Worm (Caenorhabditis elegans): Measurements from ENCODE around the gene F54B11.5.
A peak's percentile ranks its signal among the peaks of the same experiment; 100 is the strongest.

F54B11.5 gene

DNA sequence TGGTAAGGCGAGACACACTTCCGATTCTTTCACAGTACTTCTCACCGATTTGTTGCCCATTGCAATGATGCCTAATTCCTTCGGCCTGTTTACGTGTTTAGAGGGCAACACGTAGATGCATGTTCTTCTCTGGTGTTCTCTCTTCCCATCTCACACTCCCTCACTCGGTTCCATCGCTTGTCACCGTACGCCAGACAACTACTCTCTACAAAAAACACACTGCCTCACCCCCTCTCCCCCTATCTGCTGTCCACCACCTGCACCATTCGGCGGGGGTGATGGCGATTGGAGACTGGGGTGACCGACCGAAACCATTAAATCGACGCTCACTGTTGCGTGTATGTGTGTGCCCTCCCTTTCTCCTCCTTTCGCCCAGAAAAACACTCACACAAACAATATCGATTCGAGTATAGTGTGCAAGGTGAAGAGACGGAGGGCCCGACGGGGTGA is 11.9 kb downstream of the F54B11.5 start (continued):
- TF ChIP-seq K09A11.1 (tag; optimal IDR thresholded peaks at IDR 0.05; ENCODE audit: insufficient read depth), result no peak
- TF ChIP-seq ceh-22 (tag; optimal IDR thresholded peaks at IDR 0.05), result peak; percentile 52
- no peak for TF ChIP-seq gmeb-2 (tag; optimal IDR thresholded peaks at IDR 0.05)
- no peak for TF ChIP-seq unc-55 (GFP tag; optimal IDR thresholded peaks at IDR 0.05)
- TF ChIP-seq ceh-24 (tag; optimal IDR thresholded peaks at IDR 0.05), result no peak
- peak; percentile 55 for TF ChIP-seq ceh-48 (tag; optimal IDR thresholded peaks at IDR 0.05)
- TF ChIP-seq mec-3 (tag; optimal IDR thresholded peaks at IDR 0.05; ENCODE audit: borderline replicate concordance), result no peak
- TF ChIP-seq pat-9 (tag; optimal IDR thresholded peaks at IDR 0.05), result no peak
- TF ChIP-seq sdc-2 (tag; optimal IDR thresholded peaks at IDR 0.05), result peak; percentile 82
- TF ChIP-seq elt-2 (tag; optimal IDR thresholded peaks at IDR 0.05), result peak; percentile 20
- TF ChIP-seq hlh-15 (tag; optimal IDR thresholded peaks at IDR 0.05), result no peak
- TF ChIP-seq npax-4 (tag; optimal IDR thresholded peaks at IDR 0.05), result no peak
- TF ChIP-seq ceh-6 (GFP tag; optimal IDR thresholded peaks at IDR 0.05), result peak; percentile 44
- peak; percentile 16 for TF ChIP-seq eyg-1 (tag; optimal IDR thresholded peaks at IDR 0.05)
- TF ChIP-seq unc-86 (tag; optimal IDR thresholded peaks at IDR 0.05), result no peak
- TF ChIP-seq pha-4 (tag; optimal IDR thresholded peaks at IDR 0.05), result no peak
- TF ChIP-seq T23F11.4 (GFP tag; optimal IDR thresholded peaks at IDR 0.05), result peak; percentile 54
- peak; percentile 25 for TF ChIP-seq sox-4 (tag; optimal IDR thresholded peaks at IDR 0.05)
- no peak for TF ChIP-seq ceh-9 (tag; optimal IDR thresholded peaks at IDR 0.05)
- TF ChIP-seq sox-2 (GFP tag; IDR thresholded peaks at IDR 0.05), result no peak; the same call in 1 of the 2 replicates
- TF ChIP-seq Y22D7AL.16 (tag; optimal IDR thresholded peaks at IDR 0.05), result no peak
- peak; percentile 73 for TF ChIP-seq ceh-31 (tag; optimal IDR thresholded peaks at IDR 0.05)
- peak; percentile 90 for TF ChIP-seq ref-2 (tag; optimal IDR thresholded peaks at IDR 0.05)
- TF ChIP-seq pha-2 (tag; optimal IDR thresholded peaks at IDR 0.05), result no peak
- TF ChIP-seq lin-11 (tag; optimal IDR thresholded peaks at IDR 0.05), result no peak
- no peak for TF ChIP-seq C38D4.7 (GFP tag; optimal IDR thresholded peaks at IDR 0.05)
- TF ChIP-seq tbx-2 (tag; optimal IDR thresholded peaks at IDR 0.05), result peak; percentile 86
- no peak for TF ChIP-seq nhr-11 (tag; optimal IDR thresholded peaks at IDR 0.05)
- TF ChIP-seq madf-2 (tag; optimal IDR thresholded peaks at IDR 0.05), result peak; percentile 34
- TF ChIP-seq elt-4 (tag; optimal IDR thresholded peaks at IDR 0.05), result no peak
- TF ChIP-seq ceh-34 (tag; optimal IDR thresholded peaks at IDR 0.05), result peak; percentile 43
- peak; percentile 57 for TF ChIP-seq rnt-1 (tag; optimal IDR thresholded peaks at IDR 0.05)
- no peak for TF ChIP-seq lim-6 (tag; optimal IDR thresholded peaks at IDR 0.05)
- TF ChIP-seq K02D7.2 (tag; optimal IDR thresholded peaks at IDR 0.05), result no peak
- peak; percentile 61 for TF ChIP-seq ceh-18 (tag; optimal IDR thresholded peaks at IDR 0.05)
- peak; percentile 27 for TF ChIP-seq C08G9.2 (tag; optimal IDR thresholded peaks at IDR 0.05)
- TF ChIP-seq pqm-1 (tag; optimal IDR thresholded peaks at IDR 0.05), result no peak
- TF ChIP-seq hlh-8 (tag; optimal IDR thresholded peaks at IDR 0.05), result peak; percentile 47
- no peak for TF ChIP-seq ama-1 (optimal IDR thresholded peaks at IDR 0.05)
- TF ChIP-seq dmd-4 (tag; optimal IDR thresholded peaks at IDR 0.05; ENCODE audit: borderline replicate concordance), result no peak
- TF ChIP-seq nhr-232 (tag; optimal IDR thresholded peaks at IDR 0.05), result peak; percentile 25
- peak; percentile 46 for TF ChIP-seq hlh-30 (tag; optimal IDR thresholded peaks at IDR 0.05; ENCODE audit: insufficient read depth)
- peak; percentile 37 for TF ChIP-seq ceh-2 (tag; optimal IDR thresholded peaks at IDR 0.05)
- no peak for TF ChIP-seq syd-9 (tag; optimal IDR thresholded peaks at IDR 0.05)

DNA sequence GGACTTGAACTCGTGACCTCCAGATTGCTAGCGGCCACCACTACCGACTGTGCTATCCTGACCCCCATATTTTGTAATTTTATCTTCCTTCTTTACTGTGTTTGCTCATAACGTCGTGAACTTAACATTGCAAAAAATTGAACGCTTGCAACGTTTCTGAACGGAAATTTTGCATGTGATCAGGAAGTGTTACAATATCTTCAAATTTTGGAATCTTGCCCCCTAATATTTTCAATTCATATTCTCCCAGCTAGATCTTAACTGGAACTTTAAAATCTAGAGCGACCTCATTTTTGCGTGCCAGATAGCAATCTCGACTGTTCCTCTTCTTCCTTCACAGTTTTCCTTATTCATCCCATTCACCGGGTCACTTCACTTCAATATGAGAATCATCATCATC is 14.0 kb downstream of the F54B11.5 start, which contains the start of gene F54B11.10:
Gene F54B11.10 (plus strand): TSS at position 301 of the 400 bp plus-strand sequence.
- TF ChIP-seq T23F11.4 (GFP tag; optimal IDR thresholded peaks at IDR 0.05) (no peak), ets-4 (tag; optimal IDR thresholded peaks at IDR 0.05) (no peak), elt-4 (tag; optimal IDR thresholded peaks at IDR 0.05) (no peak)
